Worm (Caenorhabditis elegans) whole organism, L4/young adult: ENCODE measurements around the gene K08D9.10.

Experiments used
- W03F9.2 ChIP-seq: fragments of 150-350 bp; optimal IDR thresholded peaks from 2 replicates; lab custom pipeline; 2014; ENCODE audit warnings: missing biosample characterization, missing genetic modification characterization
- him-1 ChIP-seq: sonication (generic microtip); optimal IDR thresholded peaks from 2 replicates; lab custom pipeline; 2016; ENCODE audit warnings: missing genotype, missing genetic modification reagents, missing genetic modification characterization, missing compliant biosample characterization

ce11 chrV:3244703-3245102 lies 14.0 kb downstream of the K08D9.10 start, which contains the start of gene srj-7:
- TF ChIP-seq him-1 (tag; lab: Kevin White, UChicago), result no peak
- TF ChIP-seq W03F9.2 (tag; lab: Kevin White, UChicago), result no peak
